Worm (Caenorhabditis elegans) whole organism, young adult: ENCODE measurements around the gene F38B7.10.

Experiments used
- B0019.2 ChIP-seq: fragments of 200-800 bp; sonication (Bioruptor generic); conservative IDR thresholded peaks from 2 replicates; pipeline ENCODE4 v1.3.6; 2022; ENCODE audit warnings: missing genetic modification reagents, missing genetic modification characterization, missing compliant biosample characterization
- B0035.1 ChIP-seq: sonication (generic microtip); optimal IDR thresholded peaks from 2 replicates; lab custom pipeline; 2016; ENCODE audit warnings: missing genetic modification characterization, mild to moderate bottlenecking, missing compliant biosample characterization, missing genotype, missing genetic modification reagents
- B0261.1 ChIP-seq: sonication (generic microtip); optimal IDR thresholded peaks from 2 replicates; lab custom pipeline; 2016; ENCODE audit warnings: mild to moderate bottlenecking, missing genetic modification characterization, moderate library complexity, missing compliant biosample characterization
- B0336.3 ChIP-seq: fragments of 200-800 bp; sonication (Bioruptor generic); IDR thresholded peaks from 2 replicates; pipeline ENCODE4 v1.3.6; 2022; ENCODE audit warnings: missing genetic modification characterization, missing compliant biosample characterization
- C17E4.6 ChIP-seq: fragments of 200-800 bp; sonication (Bioruptor generic); IDR thresholded peaks from 2 replicates; pipeline ENCODE4 v1.3.6; 2022; ENCODE audit warnings: missing genetic modification reagents, missing genetic modification characterization, missing compliant biosample characterization
- F10E7.11 ChIP-seq: sonication (generic microtip); optimal IDR thresholded peaks from 2 replicates; lab custom pipeline; 2017; ENCODE audit warnings: mild to moderate bottlenecking, missing genetic modification characterization, moderate library complexity, missing compliant biosample characterization
- F37B4.10 ChIP-seq: fragments of 200-800 bp; sonication (Bioruptor generic); IDR thresholded peaks from 2 replicates; pipeline ENCODE4 v1.3.6; 2022; ENCODE audit warnings: missing genetic modification characterization, missing compliant biosample characterization
- F39B2.1 ChIP-seq: fragments of 200-800 bp; sonication (Bioruptor generic); IDR thresholded peaks from 2 replicates; pipeline ENCODE4 v1.3.6; 2022; ENCODE audit warnings: missing genetic modification reagents, missing genetic modification characterization, missing compliant biosample characterization
- F49E8.2 ChIP-seq: sonication (generic microtip); optimal IDR thresholded peaks from 3 replicates; lab custom pipeline; 2017; ENCODE audit warnings: missing genetic modification characterization, mild to moderate bottlenecking, missing compliant biosample characterization, antibody characterized with exemption, moderate library complexity; ENCODE audit not compliant: insufficient read depth
- F57C9.4 ChIP-seq: sonication (generic microtip); optimal IDR thresholded peaks from 2 replicates; lab custom pipeline; 2017; ENCODE audit warnings: mild to moderate bottlenecking, missing genetic modification characterization, missing compliant biosample characterization
- T26A5.8 ChIP-seq: sonication (generic microtip); optimal IDR thresholded peaks from 2 replicates; lab custom pipeline; 2016; ENCODE audit warnings: missing genetic modification characterization, missing compliant biosample characterization
- Y79H2A.3 ChIP-seq: fragments of 200-800 bp; sonication (Bioruptor generic); conservative IDR thresholded peaks from 2 replicates; pipeline ENCODE4 v1.3.6; 2022; ENCODE audit warnings: missing genetic modification reagents, missing genetic modification characterization, missing compliant biosample characterization
- akir-1 ChIP-seq: fragments of 200-800 bp; sonication (Bioruptor generic); optimal IDR thresholded peaks from 2 replicates; lab custom pipeline; 2018; ENCODE audit warnings: mild to moderate bottlenecking, missing genetic modification characterization, moderate library complexity, missing compliant biosample characterization
- aptf-2 ChIP-seq: fragments of 200-800 bp; sonication (Bioruptor generic); conservative IDR thresholded peaks from 2 replicates; pipeline ENCODE4 v1.3.6; 2022; ENCODE audit warnings: missing genetic modification reagents, missing genetic modification characterization, missing compliant biosample characterization
- atf-7 ChIP-seq: sonication (generic microtip); optimal IDR thresholded peaks from 2 replicates; lab custom pipeline; 2017; ENCODE audit warnings: mild to moderate bottlenecking, missing genetic modification characterization, missing compliant biosample characterization
- attf-5 ChIP-seq: fragments of 200-800 bp; sonication (Bioruptor generic); optimal IDR thresholded peaks from 2 replicates; lab custom pipeline; 2018; ENCODE audit warnings: mild to moderate bottlenecking, missing genetic modification characterization, missing compliant biosample characterization
- attf-6 ChIP-seq: fragments of 200-800 bp; sonication (Bioruptor generic); IDR thresholded peaks from 2 replicates; pipeline ENCODE4 v1.3.6; 2022; ENCODE audit warnings: missing genetic modification reagents, missing genetic modification characterization, missing compliant biosample characterization
- bed-2 ChIP-seq: fragments of 200-800 bp; sonication (Bioruptor generic); IDR thresholded peaks from 2 replicates; pipeline ENCODE4 v1.3.6; 2022; ENCODE audit warnings: missing genetic modification reagents, missing genetic modification characterization, missing compliant biosample characterization
- cebp-2 ChIP-seq: fragments of 200-800 bp; sonication (Bioruptor generic); IDR thresholded peaks from 2 replicates; pipeline ENCODE4 v1.3.6; 2022; ENCODE audit warnings: missing genetic modification characterization, missing compliant biosample characterization
- ceh-27 ChIP-seq: fragments of 200-800 bp; sonication (Bioruptor generic); optimal IDR thresholded peaks from 2 replicates; lab custom pipeline; 2018; ENCODE audit warnings: mild to moderate bottlenecking, missing genetic modification characterization, moderate library complexity, missing compliant biosample characterization
- ceh-58 ChIP-seq: fragments of 200-800 bp; sonication (Bioruptor generic); IDR thresholded peaks from 2 replicates; pipeline ENCODE4 v1.3.6; 2022; ENCODE audit warnings: missing genetic modification characterization, missing compliant biosample characterization
- ceh-79 ChIP-seq: sonication (generic microtip); optimal IDR thresholded peaks from 2 replicates; lab custom pipeline; 2017; ENCODE audit warnings: mild to moderate bottlenecking, missing genetic modification characterization, missing compliant biosample characterization
- ceh-91 ChIP-seq: fragments of 200-800 bp; sonication (Bioruptor generic); IDR thresholded peaks from 2 replicates; pipeline ENCODE4 v1.3.6; 2022; ENCODE audit warnings: missing genetic modification reagents, missing genetic modification characterization, missing compliant biosample characterization
- dpl-1 ChIP-seq: fragments of 150-350 bp; optimal IDR thresholded peaks from 2 replicates; lab custom pipeline; 2014; ENCODE audit warnings: missing biosample characterization, missing genetic modification reagents, missing genetic modification characterization
- fkh-3 ChIP-seq: sonication (generic microtip); optimal IDR thresholded peaks from 2 replicates; lab custom pipeline; 2016; ENCODE audit warnings: mild to moderate bottlenecking, missing genetic modification characterization, missing compliant biosample characterization
- hsf-1 ChIP-seq: fragments of 200-800 bp; sonication (Bioruptor generic); IDR thresholded peaks from 2 replicates; pipeline ENCODE4 v1.3.6; 2022; ENCODE audit warnings: missing genetic modification reagents, missing genetic modification characterization, missing compliant biosample characterization
- lin-26 ChIP-seq: fragments of 200-800 bp; sonication (Bioruptor generic); IDR thresholded peaks from 2 replicates; pipeline ENCODE4 v1.3.6; 2022; ENCODE audit warnings: missing genetic modification reagents, missing genetic modification characterization, missing compliant biosample characterization
- lir-1 ChIP-seq: fragments of 200-800 bp; sonication (Bioruptor generic); conservative IDR thresholded peaks from 2 replicates; pipeline ENCODE4 v1.3.6; 2022; ENCODE audit warnings: missing genetic modification reagents, missing genetic modification characterization, missing compliant biosample characterization
- madf-10 ChIP-seq: sonication (generic microtip); optimal IDR thresholded peaks from 2 replicates; lab custom pipeline; 2016; ENCODE audit warnings: mild to moderate bottlenecking, missing genetic modification characterization, missing compliant biosample characterization
- madf-3 ChIP-seq: fragments of 200-800 bp; sonication (Bioruptor generic); IDR thresholded peaks from 2 replicates; pipeline ENCODE4 v1.3.6; 2022; ENCODE audit warnings: missing genetic modification reagents, missing genetic modification characterization, missing compliant biosample characterization
- mxl-1 ChIP-seq: sonication (generic microtip); optimal IDR thresholded peaks from 2 replicates; lab custom pipeline; 2016; ENCODE audit warnings: missing genetic modification characterization, missing compliant biosample characterization
- nfyb-1 ChIP-seq: fragments of 200-800 bp; sonication (Bioruptor generic); IDR thresholded peaks from 2 replicates; pipeline ENCODE4 v1.3.6; 2022; ENCODE audit warnings: missing genetic modification reagents, missing genetic modification characterization, missing compliant biosample characterization
- nhr-120 ChIP-seq: fragments of 200-800 bp; sonication (Bioruptor generic); IDR thresholded peaks from 2 replicates; pipeline ENCODE4 v1.3.6; 2022; ENCODE audit warnings: missing genetic modification characterization, missing compliant biosample characterization
- nhr-80 ChIP-seq: sonication (generic microtip); optimal IDR thresholded peaks from 2 replicates; lab custom pipeline; 2016; ENCODE audit warnings: missing genetic modification characterization, missing compliant biosample characterization
- pbrm-1 ChIP-seq: fragments of 200-800 bp; sonication (Bioruptor generic); IDR thresholded peaks from 2 replicates; pipeline ENCODE4 v1.3.6; 2022; ENCODE audit warnings: missing genetic modification reagents, missing genetic modification characterization, missing compliant biosample characterization
- rpc-1 ChIP-seq, 2 experiments: fragments of 150-350 bp in 1 of 2; sonication (generic microtip) in 1 of 2; optimal IDR thresholded peaks; 2 replicates each; lab custom pipeline; 2014 to 2018; ENCODE audit warnings: missing biosample characterization in 1 of 2, missing genetic modification characterization in 1 of 2, missing genetic modification reagents in 1 of 2, missing genotype in 1 of 2
- snpc-4 ChIP-seq, 5 experiments: fragments of 150-350 bp in 1 of 5; sonication (generic microtip) in 4 of 5; optimal IDR thresholded peaks; 2 replicates each; lab custom pipeline; 2014 to 2018; ENCODE audit warnings: missing genetic modification characterization in 5 of 5, missing biosample characterization in 3 of 5, antibody characterized with exemption in 2 of 5, mild to moderate bottlenecking in 2 of 5, missing compliant biosample characterization in 2 of 5, missing genotype in 2 of 5, moderate library complexity in 2 of 5, missing genetic modification reagents in 1 of 5
- tbp1 ChIP-seq: fragments of 200-800 bp; sonication (Bioruptor generic); optimal IDR thresholded peaks from 2 replicates; lab custom pipeline; 2018; ENCODE audit warnings: mild to moderate bottlenecking, missing genetic modification characterization, missing compliant biosample characterization
- unc-130 ChIP-seq: sonication (generic microtip); optimal IDR thresholded peaks from 2 replicates; lab custom pipeline; 2016; ENCODE audit warnings: missing genetic modification reagents, missing genetic modification characterization, missing compliant biosample characterization
- zim-3 ChIP-seq: sonication (generic microtip); optimal IDR thresholded peaks from 2 replicates; lab custom pipeline; 2017; ENCODE audit warnings: mild to moderate bottlenecking, missing genetic modification characterization, moderate library complexity, missing compliant biosample characterization
- ztf-18 ChIP-seq: sonication (generic microtip); optimal IDR thresholded peaks from 2 replicates; lab custom pipeline; 2016; ENCODE audit warnings: missing genotype, mild to moderate bottlenecking, missing genetic modification characterization, missing compliant biosample characterization
- ztf-26 ChIP-seq: sonication (generic microtip); optimal IDR thresholded peaks from 2 replicates; lab custom pipeline; 2017; ENCODE audit warnings: missing genetic modification characterization, missing compliant biosample characterization
- ztf-3 ChIP-seq: fragments of 200-800 bp; sonication (Bioruptor generic); optimal IDR thresholded peaks from 2 replicates; lab custom pipeline; 2018; ENCODE audit warnings: mild to moderate bottlenecking, missing genetic modification characterization, missing compliant biosample characterization

F38B7.10 gene

DNA sequence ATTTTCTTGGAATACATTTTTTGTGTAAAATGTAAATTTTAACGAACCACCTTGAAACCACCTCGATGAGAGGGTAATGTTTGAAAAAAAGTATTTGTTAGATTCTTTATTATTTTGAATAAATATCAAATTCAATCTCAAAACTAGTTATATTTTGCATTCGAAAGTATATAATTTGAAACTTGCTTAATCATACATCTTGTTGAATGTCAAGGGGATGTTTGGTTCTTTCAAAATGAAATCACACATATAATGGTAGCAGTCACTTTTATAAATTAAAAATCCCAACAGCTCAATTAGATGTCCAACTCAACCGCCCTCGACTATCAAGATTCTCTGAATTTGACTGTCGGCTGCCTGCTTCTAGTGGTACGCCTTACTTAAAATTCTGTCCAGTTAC, 19.2 kb downstream of the F38B7.10 start, which contains the start of gene srx-87:
srx-87 (plus strand) TSS at position 301 of the 400 bp plus-strand sequence.
- TF ChIP-seq unc-130 (GFP tag; lab: Kevin White, UChicago): no peak
- no peak for TF ChIP-seq cebp-2 (GFP tag; lab: Robert Waterston, UW)
- TF ChIP-seq pbrm-1 (GFP tag; lab: Robert Waterston, UW): no peak
- no peak for TF ChIP-seq rpc-1 (optimal IDR thresholded peaks at IDR 0.05; lab: Kevin White, UChicago)
- TF ChIP-seq rpc-1 (tag; optimal IDR thresholded peaks at IDR 0.05; lab: Kevin White, UChicago): no peak
- no peak for TF ChIP-seq lir-1 (GFP tag; lab: Robert Waterston, UW)
- TF ChIP-seq ceh-91 (GFP tag; lab: Robert Waterston, UW): no peak
- no peak for TF ChIP-seq madf-10 (tag; lab: Kevin White, UChicago)
- no peak for TF ChIP-seq B0035.1 (tag; lab: Kevin White, UChicago)
- TF ChIP-seq ztf-18 (tag; lab: Kevin White, UChicago): no peak
- TF ChIP-seq madf-3 (GFP tag; lab: Robert Waterston, UW): no peak
- no peak for TF ChIP-seq F37B4.10 (GFP tag; lab: Robert Waterston, UW)
- TF ChIP-seq fkh-3: no peak
- TF ChIP-seq T26A5.8 (tag; lab: Kevin White, UChicago): no peak
- no peak for TF ChIP-seq attf-5 (GFP tag; lab: Kevin White, UChicago)
- TF ChIP-seq zim-3 (tag; lab: Kevin White, UChicago): no peak
- no peak for TF ChIP-seq aptf-2 (GFP tag; lab: Robert Waterston, UW)
- TF ChIP-seq B0019.2: no peak

DNA sequence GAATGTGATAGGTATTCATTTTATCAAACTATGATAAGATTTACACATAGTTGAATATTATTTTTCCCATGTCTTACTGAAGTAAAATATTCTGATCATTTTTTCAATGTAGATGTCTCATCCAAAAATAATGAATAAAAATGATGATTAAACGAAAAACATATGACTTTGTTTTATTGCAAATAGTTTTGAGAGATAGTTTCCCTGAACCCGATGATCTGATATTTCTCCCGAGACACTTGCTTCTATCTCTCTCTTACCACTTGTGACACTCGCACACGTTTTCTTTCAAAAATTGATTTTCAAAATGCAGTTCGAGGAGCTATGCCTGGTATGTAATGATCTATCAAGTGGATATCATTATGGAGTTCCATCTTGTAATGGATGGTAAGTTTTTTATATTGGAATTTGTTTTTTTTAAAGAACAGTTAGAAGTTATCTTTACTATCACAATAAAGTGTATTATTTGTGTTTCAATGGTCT, 24.9 kb downstream of the F38B7.10 start, which contains the start of the genes nhr-101 and pms-2:
nhr-101 (plus strand) TSS at position 308 of the 483 bp plus-strand sequence.
pms-2 (minus strand) TSS at position 433 of the 483 bp plus-strand sequence.
- TF ChIP-seq B0019.2 (no peak), F39B2.1 (no peak), nhr-80 (tag; lab: Kevin White, UChicago) (peak; percentile 5)

DNA sequence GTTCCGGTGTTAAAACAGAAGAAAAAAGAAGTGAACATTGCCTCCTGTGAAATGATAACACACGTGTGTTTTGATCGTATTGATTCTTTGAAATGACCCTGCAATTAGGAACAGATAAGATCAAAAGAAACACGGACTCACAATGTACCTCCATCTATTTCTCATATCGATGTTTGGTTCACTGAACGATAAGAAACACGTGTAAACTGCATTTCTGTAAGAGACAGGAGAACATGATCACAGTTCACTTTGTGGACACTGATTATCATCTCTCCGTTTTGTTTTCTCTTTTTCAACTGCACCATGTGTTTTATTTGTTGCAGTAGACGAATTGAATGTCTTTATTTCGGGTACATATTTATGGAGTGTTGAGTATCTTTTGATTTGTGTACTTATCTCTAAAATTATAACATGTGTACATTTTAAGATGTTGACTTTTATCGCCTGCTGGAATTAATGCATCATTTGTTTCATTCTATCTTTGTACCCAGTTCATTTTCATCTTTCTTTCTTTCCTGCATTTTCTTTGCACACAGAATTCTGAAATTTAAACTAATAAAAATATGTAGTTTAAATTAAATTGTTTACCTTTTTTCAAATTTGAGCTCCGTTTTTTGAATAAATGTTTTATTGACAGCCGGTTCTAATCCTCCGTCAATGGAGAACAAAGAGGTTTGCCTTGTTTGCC, 27.6 kb downstream of the F38B7.10 start, which contains the start of the genes H12C20.7 and nhr-68:
H12C20.7 (minus strand) TSS at position 188 of the 688 bp plus-strand sequence.
nhr-68 (plus strand) TSS at position 638 of the 688 bp plus-strand sequence.
- no peak for TF ChIP-seq F10E7.11 (tag; lab: Kevin White, UChicago)
- no peak for TF ChIP-seq snpc-4 (GFP tag; optimal IDR thresholded peaks at IDR 0.05; lab: Kevin White, UChicago)
- peak in 2 of 4 experiments; percentile 63 to 69 for TF ChIP-seq snpc-4 (tag; optimal IDR thresholded peaks at IDR 0.05; lab: Kevin White, UChicago)
- peak; percentile 42 for TF ChIP-seq akir-1 (GFP tag; lab: Kevin White, UChicago)
- TF ChIP-seq F57C9.4: no peak
- TF ChIP-seq tbp1 (GFP tag; lab: Kevin White, UChicago): peak; percentile 70
- TF ChIP-seq nhr-120 (GFP tag; lab: Robert Waterston, UW): no peak
- TF ChIP-seq mxl-1 (tag; lab: Kevin White, UChicago): no peak
- peak; percentile 98 for TF ChIP-seq nhr-80 (tag; lab: Kevin White, UChicago)
- no peak for TF ChIP-seq C17E4.6 (GFP tag; lab: Robert Waterston, UW)
- TF ChIP-seq madf-3 (GFP tag; lab: Robert Waterston, UW): no peak
- peak; percentile 95 for TF ChIP-seq atf-7 (tag; lab: Kevin White, UChicago)
- no peak for TF ChIP-seq dpl-1 (GFP tag; lab: Kevin White, UChicago)
- peak; percentile 70 for TF ChIP-seq attf-5 (GFP tag; lab: Kevin White, UChicago)
- no peak for TF ChIP-seq F49E8.2 (tag; lab: Kevin White, UChicago)
- TF ChIP-seq B0261.1 (tag; lab: Kevin White, UChicago): peak; percentile 5
- TF ChIP-seq nfyb-1 (GFP tag; lab: Robert Waterston, UW): peak; percentile 92
- 0 out of 2 replicates have a peak, but pooled peaks have one; percentile 27 for TF ChIP-seq Y79H2A.3 (GFP tag; lab: Robert Waterston, UW)
- peak; percentile 59 for TF ChIP-seq zim-3 (tag; lab: Kevin White, UChicago)
- no peak for TF ChIP-seq attf-6 (GFP tag; lab: Robert Waterston, UW)
- peak; percentile 50 for TF ChIP-seq ztf-3 (GFP tag; lab: Kevin White, UChicago)
- TF ChIP-seq hsf-1 (GFP tag; lab: Robert Waterston, UW): no peak
- TF ChIP-seq ceh-79 (tag; lab: Kevin White, UChicago): no peak
- peak; percentile 97 for TF ChIP-seq ztf-26 (tag; lab: Kevin White, UChicago)
- peak; percentile 83; the same call in 1 of the 2 replicates for TF ChIP-seq B0336.3 (GFP tag; lab: Robert Waterston, UW)
- TF ChIP-seq bed-2 (GFP tag; lab: Robert Waterston, UW): no peak
- peak; percentile 51; the same call in 1 of the 2 replicates for TF ChIP-seq lin-26 (GFP tag; lab: Robert Waterston, UW)
- TF ChIP-seq ceh-58 (GFP tag; lab: Robert Waterston, UW): no peak
- peak; percentile 23 for TF ChIP-seq ceh-27
